Worm (Caenorhabditis elegans) whole organism, young adult: ENCODE measurements around the gene twk-35.

Experiments
- B0019.2 ChIP-seq: fragments of 200-800 bp; sonication (Bioruptor generic); conservative IDR thresholded peaks from 2 replicates; pipeline ENCODE4 v1.3.6; 2022; ENCODE audit warnings: missing genetic modification reagents, missing genetic modification characterization, missing compliant biosample characterization
- B0035.1 ChIP-seq: sonication (generic microtip); optimal IDR thresholded peaks from 2 replicates; lab custom pipeline; 2016; ENCODE audit warnings: missing genetic modification characterization, mild to moderate bottlenecking, missing compliant biosample characterization, missing genotype, missing genetic modification reagents
- B0261.1 ChIP-seq: sonication (generic microtip); optimal IDR thresholded peaks from 2 replicates; lab custom pipeline; 2016; ENCODE audit warnings: mild to moderate bottlenecking, missing genetic modification characterization, moderate library complexity, missing compliant biosample characterization
- C06A6.2 ChIP-seq: fragments of 200-800 bp; sonication (Bioruptor generic); conservative IDR thresholded peaks from 2 replicates; pipeline ENCODE4 v1.3.6; 2022; ENCODE audit warnings: missing genetic modification characterization, missing compliant biosample characterization
- C17E4.6 ChIP-seq: fragments of 200-800 bp; sonication (Bioruptor generic); IDR thresholded peaks from 2 replicates; pipeline ENCODE4 v1.3.6; 2022; ENCODE audit warnings: missing genetic modification reagents, missing genetic modification characterization, missing compliant biosample characterization
- D2030.7 ChIP-seq: fragments of 200-800 bp; sonication (Bioruptor generic); IDR thresholded peaks from 2 replicates; pipeline ENCODE4 v1.3.6; 2022; ENCODE audit warnings: missing genetic modification reagents, missing genetic modification characterization, missing compliant biosample characterization
- F10E7.11 ChIP-seq: sonication (generic microtip); optimal IDR thresholded peaks from 2 replicates; lab custom pipeline; 2017; ENCODE audit warnings: mild to moderate bottlenecking, missing genetic modification characterization, moderate library complexity, missing compliant biosample characterization
- F22D6.2 ChIP-seq: sonication (generic microtip); optimal IDR thresholded peaks from 2 replicates; lab custom pipeline; 2016; ENCODE audit warnings: mild to moderate bottlenecking, missing genetic modification characterization, missing compliant biosample characterization
- F23B12.7 ChIP-seq: sonication (generic microtip); optimal IDR thresholded peaks from 2 replicates; lab custom pipeline; 2017; ENCODE audit warnings: missing genetic modification characterization, mild to moderate bottlenecking, missing compliant biosample characterization, antibody characterized with exemption, moderate library complexity; ENCODE audit not compliant: insufficient read depth
- F39B2.1 ChIP-seq: fragments of 200-800 bp; sonication (Bioruptor generic); IDR thresholded peaks from 2 replicates; pipeline ENCODE4 v1.3.6; 2022; ENCODE audit warnings: missing genetic modification reagents, missing genetic modification characterization, missing compliant biosample characterization
- F57C9.4 ChIP-seq: sonication (generic microtip); optimal IDR thresholded peaks from 2 replicates; lab custom pipeline; 2017; ENCODE audit warnings: mild to moderate bottlenecking, missing genetic modification characterization, missing compliant biosample characterization
- K11D2.4 ChIP-seq: fragments of 200-800 bp; sonication (Bioruptor generic); IDR thresholded peaks from 2 replicates; pipeline ENCODE4 v1.3.6; 2022; ENCODE audit warnings: missing genetic modification reagents, missing genetic modification characterization, missing compliant biosample characterization
- T07F8.4 ChIP-seq: sonication (generic microtip); optimal IDR thresholded peaks from 2 replicates; lab custom pipeline; 2016; ENCODE audit warnings: mild to moderate bottlenecking, missing genetic modification characterization, moderate library complexity, missing compliant biosample characterization
- Y67H2A.10 ChIP-seq: fragments of 200-800 bp; sonication (Bioruptor generic); conservative IDR thresholded peaks from 2 replicates; pipeline ENCODE4 v1.3.6; 2022; ENCODE audit warnings: missing genetic modification reagents, missing genetic modification characterization, missing compliant biosample characterization
- akir-1 ChIP-seq: fragments of 200-800 bp; sonication (Bioruptor generic); optimal IDR thresholded peaks from 2 replicates; lab custom pipeline; 2018; ENCODE audit warnings: mild to moderate bottlenecking, missing genetic modification characterization, moderate library complexity, missing compliant biosample characterization
- attf-3 ChIP-seq: fragments of 200-800 bp; sonication (Bioruptor generic); conservative IDR thresholded peaks from 2 replicates; pipeline ENCODE4 v1.3.6; 2022; ENCODE audit warnings: missing genetic modification reagents, missing genetic modification characterization, missing compliant biosample characterization
- ccch-3 ChIP-seq: fragments of 200-800 bp; sonication (Bioruptor generic); optimal IDR thresholded peaks from 2 replicates; lab custom pipeline; 2018; ENCODE audit warnings: mild to moderate bottlenecking, missing genetic modification characterization, missing compliant biosample characterization
- cebp-1 ChIP-seq, 2 experiments: fragments of 200-800 bp in 1 of 2; sonication (Bioruptor generic) in 1 of 2; sonication (generic microtip) in 1 of 2; IDR thresholded peaks in 1 of 2; optimal IDR thresholded peaks in 1 of 2; 2 replicates each; pipeline versions ENCODE4 v1.3.6 to Lab custom; 2017 to 2022; ENCODE audit warnings: missing compliant biosample characterization in 2 of 2, missing genetic modification characterization in 2 of 2, mild to moderate bottlenecking in 1 of 2, missing genetic modification reagents in 1 of 2, moderate library complexity in 1 of 2
- ceh-100 ChIP-seq: fragments of 200-800 bp; sonication (Bioruptor generic); IDR thresholded peaks from 2 replicates; pipeline ENCODE4 v1.3.6; 2022; ENCODE audit warnings: missing genetic modification reagents, missing genetic modification characterization, missing compliant biosample characterization
- ceh-40 ChIP-seq: fragments of 200-800 bp; sonication (Bioruptor generic); IDR thresholded peaks from 2 replicates; pipeline ENCODE4 v1.3.6; 2022; ENCODE audit warnings: missing genetic modification characterization, missing compliant biosample characterization
- ceh-91 ChIP-seq: fragments of 200-800 bp; sonication (Bioruptor generic); IDR thresholded peaks from 2 replicates; pipeline ENCODE4 v1.3.6; 2022; ENCODE audit warnings: missing genetic modification reagents, missing genetic modification characterization, missing compliant biosample characterization
- die-1 ChIP-seq: sonication (generic microtip); optimal IDR thresholded peaks from 2 replicates; lab custom pipeline; 2016; ENCODE audit warnings: missing genotype, mild to moderate bottlenecking, missing genetic modification characterization, missing compliant biosample characterization
- egrh-3 ChIP-seq: fragments of 200-800 bp; sonication (Bioruptor generic); IDR thresholded peaks from 2 replicates; pipeline ENCODE4 v1.3.6; 2022; ENCODE audit warnings: missing genetic modification reagents, missing genetic modification characterization, missing compliant biosample characterization
- ekl-4 ChIP-seq: fragments of 200-800 bp; sonication (Bioruptor generic); IDR thresholded peaks from 2 replicates; pipeline ENCODE4 v1.3.6; 2022; ENCODE audit warnings: missing genetic modification reagents, missing genetic modification characterization, missing compliant biosample characterization
- him-1 ChIP-seq: sonication (generic microtip); optimal IDR thresholded peaks from 2 replicates; lab custom pipeline; 2016; ENCODE audit warnings: missing genotype, missing genetic modification reagents, missing genetic modification characterization, missing compliant biosample characterization
- hmg-20 ChIP-seq: fragments of 200-800 bp; sonication (Bioruptor generic); IDR thresholded peaks from 2 replicates; pipeline ENCODE4 v1.3.6; 2022; ENCODE audit warnings: missing genetic modification reagents, missing genetic modification characterization, missing compliant biosample characterization
- lag-1 ChIP-seq: fragments of 200-800 bp; sonication (Bioruptor generic); IDR thresholded peaks from 2 replicates; pipeline ENCODE4 v1.3.6; 2022; ENCODE audit warnings: missing genetic modification reagents, missing genetic modification characterization, missing compliant biosample characterization
- let-526 ChIP-seq: fragments of 200-800 bp; sonication (Bioruptor generic); IDR thresholded peaks from 2 replicates; pipeline ENCODE4 v1.3.6; 2022; ENCODE audit warnings: missing genetic modification reagents, missing genetic modification characterization, missing compliant biosample characterization
- lin-26 ChIP-seq: fragments of 200-800 bp; sonication (Bioruptor generic); IDR thresholded peaks from 2 replicates; pipeline ENCODE4 v1.3.6; 2022; ENCODE audit warnings: missing genetic modification reagents, missing genetic modification characterization, missing compliant biosample characterization
- lir-1 ChIP-seq: fragments of 200-800 bp; sonication (Bioruptor generic); conservative IDR thresholded peaks from 2 replicates; pipeline ENCODE4 v1.3.6; 2022; ENCODE audit warnings: missing genetic modification reagents, missing genetic modification characterization, missing compliant biosample characterization
- lsy-27 ChIP-seq: sonication (generic microtip); optimal IDR thresholded peaks from 2 replicates; lab custom pipeline; 2017; ENCODE audit warnings: missing genetic modification characterization, mild to moderate bottlenecking, missing compliant biosample characterization, antibody characterized with exemption, missing genotype, borderline replicate concordance; ENCODE audit not compliant: insufficient read depth
- mcd-1 ChIP-seq: fragments of 200-800 bp; sonication (Bioruptor generic); IDR thresholded peaks from 2 replicates; pipeline ENCODE4 v1.3.6; 2022; ENCODE audit warnings: missing genetic modification reagents, missing genetic modification characterization, missing compliant biosample characterization
- mes-4 ChIP-seq: sonication (generic microtip); optimal IDR thresholded peaks from 2 replicates; lab custom pipeline; 2016; ENCODE audit warnings: missing genotype, missing genetic modification characterization, missing compliant biosample characterization
- nfya-1 ChIP-seq: sonication (generic microtip); optimal IDR thresholded peaks from 2 replicates; lab custom pipeline; 2017; ENCODE audit warnings: antibody characterized with exemption, missing compliant biosample characterization, missing genetic modification characterization, borderline replicate concordance; ENCODE audit not compliant: insufficient read depth
- nfyb-1 ChIP-seq: fragments of 200-800 bp; sonication (Bioruptor generic); IDR thresholded peaks from 2 replicates; pipeline ENCODE4 v1.3.6; 2022; ENCODE audit warnings: missing genetic modification reagents, missing genetic modification characterization, missing compliant biosample characterization
- nhr-27 ChIP-seq: fragments of 200-800 bp; sonication (Bioruptor generic); optimal IDR thresholded peaks from 2 replicates; lab custom pipeline; 2018; ENCODE audit warnings: mild to moderate bottlenecking, missing genetic modification characterization, moderate library complexity, missing compliant biosample characterization
- pbrm-1 ChIP-seq: fragments of 200-800 bp; sonication (Bioruptor generic); IDR thresholded peaks from 2 replicates; pipeline ENCODE4 v1.3.6; 2022; ENCODE audit warnings: missing genetic modification reagents, missing genetic modification characterization, missing compliant biosample characterization
- rpc-1 ChIP-seq, 2 experiments: fragments of 150-350 bp in 1 of 2; sonication (generic microtip) in 1 of 2; optimal IDR thresholded peaks; 2 replicates each; lab custom pipeline; 2014 to 2018; ENCODE audit warnings: missing biosample characterization in 1 of 2, missing genetic modification characterization in 1 of 2, missing genetic modification reagents in 1 of 2, missing genotype in 1 of 2
- snpc-3.4 ChIP-seq: sonication (generic microtip); optimal IDR thresholded peaks from 2 replicates; lab custom pipeline; 2017; ENCODE audit warnings: missing genetic modification characterization, mild to moderate bottlenecking, missing compliant biosample characterization, antibody characterized with exemption, moderate library complexity, missing genotype, missing genetic modification reagents
- somi-1 ChIP-seq: fragments of 200-800 bp; sonication (Bioruptor generic); optimal IDR thresholded peaks from 2 replicates; lab custom pipeline; 2018; ENCODE audit warnings: mild to moderate bottlenecking, missing genetic modification characterization, missing compliant biosample characterization
- sptf-2 ChIP-seq: fragments of 200-800 bp; sonication (Bioruptor generic); optimal IDR thresholded peaks from 2 replicates; lab custom pipeline; 2018; ENCODE audit warnings: mild to moderate bottlenecking, missing genetic modification characterization, missing compliant biosample characterization
- tlf-1 ChIP-seq: fragments of 200-800 bp; sonication (Bioruptor generic); optimal IDR thresholded peaks from 2 replicates; lab custom pipeline; 2018; ENCODE audit warnings: mild to moderate bottlenecking, missing genetic modification characterization, missing compliant biosample characterization
- xnd-1 ChIP-seq: sonication (generic microtip); optimal IDR thresholded peaks from 2 replicates; lab custom pipeline; 2016; ENCODE audit warnings: missing genotype, missing genetic modification reagents, missing genetic modification characterization, missing compliant biosample characterization
- zim-3 ChIP-seq: sonication (generic microtip); optimal IDR thresholded peaks from 2 replicates; lab custom pipeline; 2017; ENCODE audit warnings: mild to moderate bottlenecking, missing genetic modification characterization, moderate library complexity, missing compliant biosample characterization
- ztf-18 ChIP-seq: sonication (generic microtip); optimal IDR thresholded peaks from 2 replicates; lab custom pipeline; 2016; ENCODE audit warnings: missing genotype, mild to moderate bottlenecking, missing genetic modification characterization, missing compliant biosample characterization
- ztf-6 ChIP-seq: fragments of 200-800 bp; sonication (Bioruptor generic); IDR thresholded peaks from 2 replicates; pipeline ENCODE4 v1.3.6; 2022; ENCODE audit warnings: missing genetic modification reagents, missing genetic modification characterization, missing compliant biosample characterization

The twk-35 gene

DNA sequence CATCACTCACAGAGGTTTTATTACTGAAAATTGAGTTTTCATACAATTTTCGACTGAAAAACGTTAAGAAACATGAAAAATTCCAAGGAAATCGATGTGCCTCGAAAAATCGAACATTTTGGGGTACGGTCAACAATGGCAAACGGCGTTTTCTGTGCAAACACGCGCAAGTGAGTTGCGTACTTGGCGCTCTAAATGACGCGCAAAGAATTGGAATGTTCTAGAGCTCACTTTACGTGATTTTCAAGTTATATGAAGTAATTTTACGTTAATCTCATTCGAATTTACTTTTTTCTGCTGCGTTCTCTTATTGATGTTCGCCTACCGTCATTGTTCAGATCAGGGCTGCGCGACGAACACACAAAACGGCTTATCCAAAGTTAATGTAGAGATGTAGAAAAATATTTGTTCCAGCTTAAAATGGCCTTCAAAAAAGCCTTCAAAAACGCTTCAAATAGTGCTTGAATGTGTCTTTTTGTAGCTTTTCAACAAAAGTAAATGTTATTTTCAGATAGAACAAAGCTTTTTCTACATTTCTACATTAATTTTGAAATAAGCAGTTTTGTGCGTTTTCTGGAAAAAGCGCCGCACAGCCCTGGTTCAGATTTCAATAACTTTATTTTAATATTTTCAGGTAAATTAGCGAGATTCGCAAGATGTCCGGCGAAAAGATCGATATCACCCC, 17.1 kb upstream of the twk-35 start, which contains the start of the genes F31D4.2 and fkb-6 (continued):
- no peak for TF ChIP-seq ztf-18
- TF ChIP-seq snpc-3.4 (tag; lab: Kevin White, UChicago), result peak; percentile 49
- peak; percentile 62 for TF ChIP-seq K11D2.4 (GFP tag; lab: Robert Waterston, UW)
- TF ChIP-seq lag-1, result no peak
- TF ChIP-seq ccch-3 (GFP tag; lab: Kevin White, UChicago), result no peak
- TF ChIP-seq akir-1 (GFP tag; lab: Kevin White, UChicago), result no peak
- no peak for TF ChIP-seq nfya-1
- TF ChIP-seq egrh-3, result 0 out of 2 replicates have a peak, but pooled peaks have one; percentile 4
- TF ChIP-seq cebp-1 (GFP tag; IDR thresholded peaks at IDR 0.05; lab: Robert Waterston, UW), result no peak
- peak; percentile 59 for TF ChIP-seq cebp-1 (tag; optimal IDR thresholded peaks at IDR 0.05; lab: Kevin White, UChicago)
- peak; percentile 50; the same call in 1 of the 2 replicates for TF ChIP-seq ceh-100 (GFP tag; lab: Robert Waterston, UW)
- TF ChIP-seq hmg-20, result no peak; the same call in 1 of the 2 replicates
- TF ChIP-seq attf-3, result 0 out of 2 replicates have a peak, but pooled peaks have one; percentile 44
- TF ChIP-seq T07F8.4 (tag; lab: Kevin White, UChicago), result no peak
- TF ChIP-seq zim-3, result no peak
- no peak for TF ChIP-seq nfyb-1 (GFP tag; lab: Robert Waterston, UW)
- TF ChIP-seq somi-1 (GFP tag; lab: Kevin White, UChicago), result no peak
- peak; percentile 70 for TF ChIP-seq mcd-1 (GFP tag; lab: Robert Waterston, UW)
- TF ChIP-seq F23B12.7 (tag; lab: Kevin White, UChicago), result peak; percentile 17
- peak; percentile 46; the same call in 1 of the 2 replicates for TF ChIP-seq ceh-91 (GFP tag; lab: Robert Waterston, UW)
- no peak for TF ChIP-seq xnd-1
- TF ChIP-seq B0261.1, result no peak
- no peak for TF ChIP-seq ztf-6
- no peak for TF ChIP-seq B0019.2 (GFP tag; lab: Robert Waterston, UW)
- TF ChIP-seq nhr-27 (tag; lab: Kevin White, UChicago), result no peak
- no peak for TF ChIP-seq C06A6.2 (GFP tag; lab: Robert Waterston, UW)
- peak; percentile 20 for TF ChIP-seq tlf-1
- TF ChIP-seq ceh-40 (GFP tag; lab: Robert Waterston, UW), result no peak
- TF ChIP-seq F39B2.1, result no peak
- TF ChIP-seq let-526 (GFP tag; lab: Robert Waterston, UW), result no peak
- no peak for TF ChIP-seq sptf-2 (GFP tag; lab: Kevin White, UChicago)
- TF ChIP-seq lsy-27 (tag; lab: Kevin White, UChicago), result no peak
- peak; percentile 30 for TF ChIP-seq rpc-1 (optimal IDR thresholded peaks at IDR 0.05; lab: Kevin White, UChicago)
- TF ChIP-seq rpc-1 (tag; optimal IDR thresholded peaks at IDR 0.05; lab: Kevin White, UChicago), result no peak
- TF ChIP-seq lin-26 (GFP tag; lab: Robert Waterston, UW), result no peak
- TF ChIP-seq B0035.1 (tag; lab: Kevin White, UChicago), result no peak
- TF ChIP-seq F10E7.11, result no peak
- TF ChIP-seq D2030.7, result peak; percentile 89
- TF ChIP-seq F22D6.2, result no peak
- 0 out of 2 replicates have a peak, but pooled peaks have one; percentile 6 for TF ChIP-seq lir-1 (GFP tag; lab: Robert Waterston, UW)
- TF ChIP-seq Y67H2A.10 (GFP tag; lab: Robert Waterston, UW), result no peak
- peak; percentile 53; the same call in 1 of the 2 replicates for TF ChIP-seq ekl-4
- TF ChIP-seq F57C9.4 (tag; lab: Kevin White, UChicago), result no peak
- TF ChIP-seq mes-4, result no peak
- TF ChIP-seq him-1 (tag; lab: Kevin White, UChicago), result no peak
- TF ChIP-seq pbrm-1, result peak; percentile 66; the same call in 1 of the 2 replicates
- no peak for TF ChIP-seq C17E4.6 (GFP tag; lab: Robert Waterston, UW)
- TF ChIP-seq die-1 (tag; lab: Kevin White, UChicago), result no peak
